Fruit fly (Drosophila melanogaster) whole organism, embryonic: ENCODE measurements around the gene CG15014.

ENCODE experiments used
- Abd-B ChIP-seq: fragments of 200-800 bp; sonication (Bioruptor generic); optimal IDR thresholded peaks from 2 replicates; lab custom pipeline; 2018; ENCODE audit warnings: missing biosample characterization, mild to moderate bottlenecking, missing genetic modification characterization, moderate library complexity
- CG11560 ChIP-seq: fragments of 200-800 bp; sonication (Bioruptor generic); IDR thresholded peaks from 3 replicates; pipeline ENCODE4 v1.3.6; 2022; ENCODE audit warnings: missing biosample characterization, missing genetic modification characterization
- CG12299 ChIP-seq: fragments of 200-800 bp; sonication (Bioruptor generic); optimal IDR thresholded peaks from 2 replicates; lab custom pipeline; 2018; ENCODE audit warnings: missing biosample characterization, mild to moderate bottlenecking, missing genetic modification characterization
- CG12391 ChIP-seq: fragments of 200-800 bp; sonication (Bioruptor generic); optimal IDR thresholded peaks from 3 replicates; lab custom pipeline; 2018; ENCODE audit warnings: missing biosample characterization, mild to moderate bottlenecking, missing genetic modification characterization, moderate library complexity
- CG12659 ChIP-seq: fragments of 200-800 bp; sonication (Bioruptor generic); optimal IDR thresholded peaks from 3 replicates; lab custom pipeline; 2017; ENCODE audit warnings: mild to moderate bottlenecking, missing biosample characterization, missing genetic modification reagents, missing genetic modification characterization
- CG1603 ChIP-seq: fragments of 200-800 bp; sonication (Bioruptor generic); optimal IDR thresholded peaks from 2 replicates; lab custom pipeline; 2019; ENCODE audit warnings: missing biosample characterization, mild to moderate bottlenecking, missing genetic modification characterization, moderate library complexity
- CG3163 ChIP-seq: fragments of 200-800 bp; sonication (Bioruptor generic); optimal IDR thresholded peaks from 3 replicates; lab custom pipeline; 2016; ENCODE audit warnings: missing biosample characterization, missing genetic modification characterization
- CG3281 ChIP-seq: fragments of 200-800 bp; sonication (Bioruptor generic); optimal IDR thresholded peaks from 3 replicates; lab custom pipeline; 2017; ENCODE audit warnings: missing biosample characterization, mild to moderate bottlenecking, missing genetic modification characterization
- CG3838 ChIP-seq: fragments of 200-800 bp; sonication (Bioruptor generic); optimal IDR thresholded peaks from 3 replicates; lab custom pipeline; 2016; ENCODE audit warnings: missing biosample characterization, missing genetic modification characterization
- CG43689 ChIP-seq: fragments of 200-800 bp; sonication (Bioruptor generic); IDR thresholded peaks from 2 replicates; pipeline ENCODE4 v1.3.6; 2022; ENCODE audit warnings: missing biosample characterization, missing genetic modification characterization
- CG6654 ChIP-seq: fragments of 200-800 bp; sonication (Bioruptor generic); optimal IDR thresholded peaks from 2 replicates; lab custom pipeline; 2017; ENCODE audit warnings: missing biosample characterization, mild to moderate bottlenecking, missing genetic modification characterization
- CG8290 ChIP-seq, 3 experiments: fragments of 200-800 bp; sonication (Bioruptor generic); optimal IDR thresholded peaks; 2 replicates each; lab custom pipeline; 2016 to 2019; ENCODE audit warnings: missing biosample characterization in 3 of 3, missing genetic modification characterization in 3 of 3, mild to moderate bottlenecking in 2 of 3, moderate library complexity in 1 of 3
- CG9817 ChIP-seq: fragments of 200-800 bp; sonication (Bioruptor generic); optimal IDR thresholded peaks from 2 replicates; lab custom pipeline; 2018; ENCODE audit warnings: missing biosample characterization, mild to moderate bottlenecking, missing genetic modification characterization, moderate library complexity
- CG9932 ChIP-seq: fragments of 200-800 bp; sonication (Bioruptor generic); IDR thresholded peaks from 2 replicates; pipeline ENCODE4 v1.3.6; 2022; ENCODE audit warnings: missing biosample characterization, missing genetic modification characterization
- CHES-1-like ChIP-seq: fragments of 200-800 bp; sonication (Bioruptor generic); optimal IDR thresholded peaks from 2 replicates; lab custom pipeline; 2016; ENCODE audit warnings: missing biosample characterization, missing genetic modification characterization
- CTCF ChIP-seq: fragments of 200-800 bp; sonication (Bioruptor generic); optimal IDR thresholded peaks from 2 replicates; lab custom pipeline; 2017; ENCODE audit warnings: missing biosample characterization, mild to moderate bottlenecking, missing genetic modification characterization, moderate library complexity
- Chrac-16 ChIP-seq: fragments of 200-800 bp; sonication (Bioruptor generic); optimal IDR thresholded peaks from 3 replicates; lab custom pipeline; 2016; ENCODE audit warnings: missing biosample characterization, missing genetic modification characterization
- CrebB ChIP-seq: fragments of 200-800 bp; sonication (Bioruptor generic); optimal IDR thresholded peaks from 3 replicates; lab custom pipeline; 2018; ENCODE audit warnings: missing biosample characterization, mild to moderate bottlenecking, missing genetic modification characterization
- Dad ChIP-seq: fragments of 200-800 bp; sonication (Bioruptor generic); optimal IDR thresholded peaks from 3 replicates; lab custom pipeline; 2016; ENCODE audit warnings: missing biosample characterization, missing genetic modification characterization
- Dll ChIP-seq: fragments of 200-800 bp; sonication (Bioruptor generic); IDR thresholded peaks from 4 replicates; pipeline ENCODE4 v1.3.6; 2022; ENCODE audit warnings: missing biosample characterization, missing genetic modification characterization; ENCODE audit not compliant: partially characterized antibody
- Dp ChIP-seq: fragments of 200-800 bp; sonication (Bioruptor generic); optimal IDR thresholded peaks from 2 replicates; lab custom pipeline; 2018; ENCODE audit warnings: missing biosample characterization, mild to moderate bottlenecking, missing genetic modification characterization, moderate library complexity
- Ets65A ChIP-seq: fragments of 200-800 bp; sonication (Bioruptor generic); peaks from one replicate; lab custom pipeline; 2016; ENCODE audit warnings: missing biosample characterization, missing genetic modification characterization
- HmgD ChIP-seq: fragments of 200-800 bp; sonication (Bioruptor generic); optimal IDR thresholded peaks from 3 replicates; lab custom pipeline; 2016; ENCODE audit warnings: missing biosample characterization, missing genetic modification characterization
- HmgZ ChIP-seq: fragments of 200-800 bp; sonication (Bioruptor generic); optimal IDR thresholded peaks from 2 replicates; lab custom pipeline; 2018; ENCODE audit warnings: missing biosample characterization, mild to moderate bottlenecking, missing genetic modification characterization
- Hr39 ChIP-seq: fragments of >200 bp; optimal IDR thresholded peaks from 2 replicates; lab custom pipeline; 2017
- Rfx ChIP-seq: fragments of 200-800 bp; sonication (Bioruptor generic); IDR thresholded peaks from 2 replicates; pipeline ENCODE4 v1.3.6; 2022; ENCODE audit warnings: missing biosample characterization, missing genetic modification characterization
- Xbp1 ChIP-seq: fragments of 200-800 bp; sonication (Bioruptor generic); optimal IDR thresholded peaks from 3 replicates; lab custom pipeline; 2016; ENCODE audit warnings: missing biosample characterization, mild to moderate bottlenecking, missing genetic modification characterization
- YL-1 ChIP-seq: fragments of 200-800 bp; sonication (Bioruptor generic); optimal IDR thresholded peaks from 3 replicates; lab custom pipeline; 2017; ENCODE audit warnings: missing biosample characterization, mild to moderate bottlenecking, missing genetic modification characterization
- ci ChIP-seq: fragments of 200-800 bp; sonication (Bioruptor generic); IDR thresholded peaks from 3 replicates; pipeline ENCODE4 v1.3.6; 2022; ENCODE audit warnings: missing biosample characterization, missing genetic modification characterization
- crp ChIP-seq, 2 experiments: fragments of 200-800 bp; sonication (Bioruptor generic); optimal IDR thresholded peaks; 2 replicates in 1 of 2; 3 replicates in 1 of 2; lab custom pipeline; 2017; ENCODE audit warnings: missing biosample characterization in 2 of 2, missing genetic modification characterization in 2 of 2, mild to moderate bottlenecking in 1 of 2, moderate library complexity in 1 of 2
- dm ChIP-seq: fragments of 200-800 bp; sonication (Bioruptor generic); optimal IDR thresholded peaks from 3 replicates; lab custom pipeline; 2016; ENCODE audit warnings: missing biosample characterization, missing genetic modification characterization
- gcm ChIP-seq: fragments of 200-800 bp; sonication (Bioruptor generic); optimal IDR thresholded peaks from 2 replicates; lab custom pipeline; 2019; ENCODE audit warnings: missing biosample characterization, mild to moderate bottlenecking, missing genetic modification characterization, moderate library complexity
- grau ChIP-seq: fragments of 200-800 bp; optimal IDR thresholded peaks from 3 replicates; lab custom pipeline; 2019; ENCODE audit warnings: missing biosample characterization, mild to moderate bottlenecking, missing genetic modification characterization, moderate library complexity
- h ChIP-seq: fragments of >200 bp; optimal IDR thresholded peaks from 2 replicates; lab custom pipeline; 2017
- hkb ChIP-seq, 2 experiments: fragments of 200-800 bp in 1 of 2; fragments of >200 bp in 1 of 2; sonication (Bioruptor generic) in 1 of 2; IDR thresholded peaks in 1 of 2; optimal IDR thresholded peaks in 1 of 2; 2 replicates each; pipeline versions ENCODE4 v1.3.6 to Lab custom; 2017 to 2022; ENCODE audit warnings: missing biosample characterization in 1 of 2, missing genetic modification characterization in 1 of 2
- insv ChIP-seq, 2 experiments: fragments of 200-800 bp; sonication (Bioruptor generic); optimal IDR thresholded peaks; 3 replicates each; lab custom pipeline; 2016 to 2018; ENCODE audit warnings: missing biosample characterization in 2 of 2, missing genetic modification characterization in 2 of 2
- kah ChIP-seq: fragments of 200-800 bp; sonication (Bioruptor generic); optimal IDR thresholded peaks from 2 replicates; lab custom pipeline; 2018; ENCODE audit warnings: missing biosample characterization, mild to moderate bottlenecking, missing genetic modification characterization
- mam ChIP-seq: fragments of 200-800 bp; sonication (Bioruptor generic); optimal IDR thresholded peaks from 3 replicates; lab custom pipeline; 2016; ENCODE audit warnings: missing biosample characterization, missing genetic modification characterization
- nmo ChIP-seq: fragments of 200-800 bp; sonication (Bioruptor generic); optimal IDR thresholded peaks from 2 replicates; lab custom pipeline; 2018; ENCODE audit warnings: missing biosample characterization, mild to moderate bottlenecking, missing genetic modification characterization, moderate library complexity
- peb ChIP-seq: fragments of 200-800 bp; sonication (Bioruptor generic); IDR thresholded peaks from 2 replicates; pipeline ENCODE4 v1.3.6; 2022; ENCODE audit warnings: missing biosample characterization, missing genetic modification characterization
- pho ChIP-seq: fragments of 200-800 bp; sonication (Bioruptor generic); optimal IDR thresholded peaks from 2 replicates; lab custom pipeline; 2016; ENCODE audit warnings: missing biosample characterization, missing genetic modification characterization
- pnt ChIP-seq: fragments of 200-800 bp; sonication (Bioruptor generic); optimal IDR thresholded peaks from 3 replicates; lab custom pipeline; 2016; ENCODE audit warnings: missing biosample characterization, missing genetic modification characterization
- pum ChIP-seq: fragments of 200-800 bp; sonication (Bioruptor generic); optimal IDR thresholded peaks from 2 replicates; lab custom pipeline; 2016; ENCODE audit warnings: missing biosample characterization, missing genetic modification characterization
- rib ChIP-seq: fragments of 200-800 bp; sonication (Bioruptor generic); IDR thresholded peaks from 2 replicates; pipeline ENCODE4 v1.3.6; 2022; ENCODE audit warnings: missing biosample characterization, missing genetic modification characterization
- ro ChIP-seq: fragments of 200-800 bp; sonication (Bioruptor generic); IDR thresholded peaks from 2 replicates; pipeline ENCODE4 v1.3.6; 2022; ENCODE audit warnings: missing biosample characterization, missing genetic modification characterization
- shn ChIP-seq: fragments of 200-800 bp; sonication (Bioruptor generic); optimal IDR thresholded peaks from 3 replicates; lab custom pipeline; 2016; ENCODE audit warnings: missing biosample characterization, missing genetic modification characterization
- slbo ChIP-seq: fragments of 200-800 bp; sonication (Bioruptor generic); IDR thresholded peaks from 2 replicates; pipeline ENCODE4 v1.3.6; 2022; ENCODE audit warnings: missing biosample characterization, missing genetic modification characterization
- stwl ChIP-seq: fragments of 200-800 bp; sonication (Bioruptor generic); optimal IDR thresholded peaks from 3 replicates; lab custom pipeline; 2018; ENCODE audit warnings: missing biosample characterization, mild to moderate bottlenecking, missing genetic modification characterization, moderate library complexity
- tio ChIP-seq: fragments of 200-800 bp; sonication (Bioruptor generic); optimal IDR thresholded peaks from 2 replicates; lab custom pipeline; 2017; ENCODE audit warnings: missing biosample characterization, missing genetic modification characterization, inconsistent platforms
- yki ChIP-seq: fragments of >200 bp; optimal IDR thresholded peaks from 3 replicates; lab custom pipeline; 2018
- zfh1 ChIP-seq: fragments of 200-800 bp; sonication (Bioruptor generic); IDR thresholded peaks from 3 replicates; pipeline ENCODE4 v1.3.6; 2022; ENCODE audit warnings: missing biosample characterization, missing genetic modification characterization

Gene CG15014

dm6 chr3L:4292120-4292697, 29.9 kb downstream of the CG15014 start, which contains the start of the genes CG15012 and Fdx2 (continued):
- TF ChIP-seq CG12391 (peak; percentile 57), zfh1 (GFP tag; lab: Robert Waterston, UW) (peak; percentile 27; the same call in 1 of the 3 replicates), HmgZ (peak; percentile 73), hkb (optimal IDR thresholded peaks at IDR 0.05; lab: Kevin White, UChicago) (no peak), hkb (GFP tag; IDR thresholded peaks at IDR 0.05; lab: Robert Waterston, UW) (no peak), gcm (no peak), CTCF (GFP tag; lab: Kevin White, UChicago) (peak; percentile 19), CG6654 (no peak), tio (no peak), CG3163 (no peak), Hr39 (lab: Kevin White, UChicago) (no peak), Dp (GFP tag; lab: Kevin White, UChicago) (peak; percentile 35), grau (tag; lab: Kevin White, UChicago) (peak; percentile 41), CG3838 (GFP tag; lab: Kevin White, UChicago) (no peak), yki (lab: Kevin White, UChicago) (no peak), ci (GFP tag; lab: Robert Waterston, UW) (peak; percentile 13; the same call in 1 of the 3 replicates), insv (GFP tag; optimal IDR thresholded peaks at IDR 0.05; lab: Kevin White, UChicago) (no peak), pum (GFP tag; lab: Kevin White, UChicago) (peak; percentile 11), stwl (tag; lab: Kevin White, UChicago) (peak; percentile 97), CG9932 (GFP tag; lab: Robert Waterston, UW) (no peak), CG11560 (tag; lab: Robert Waterston, UW) (no peak), Abd-B (peak; percentile 22), pho (GFP tag; lab: Kevin White, UChicago) (no peak), CG9817 (tag; lab: Kevin White, UChicago) (no peak), dm (GFP tag; lab: Kevin White, UChicago) (peak; percentile 71), CG8290 (GFP tag; optimal IDR thresholded peaks at IDR 0.05; lab: Kevin White, UChicago) (peak; percentile 23), CG8290 (tag; optimal IDR thresholded peaks at IDR 0.05; lab: Kevin White, UChicago) (peak in 1 of 2 experiments; percentile 41), CG12659 (GFP tag; lab: Kevin White, UChicago) (peak; percentile 69), peb (GFP tag; lab: Robert Waterston, UW) (no peak), CG1603 (tag; lab: Kevin White, UChicago) (peak; percentile 64), mam (GFP tag; lab: Kevin White, UChicago) (peak; percentile 46), Dad (GFP tag; lab: Kevin White, UChicago) (peak; percentile 37), Dll (GFP tag; lab: Robert Waterston, UW) (peak; percentile 53; the same call in 3 of the 4 replicates), h (no peak), Chrac-16 (peak; percentile 1), rib (GFP tag; lab: Robert Waterston, UW) (no peak), crp (GFP tag; optimal IDR thresholded peaks at IDR 0.05; lab: Kevin White, UChicago) (peak in 1 of 2 experiments; percentile 29), pnt (GFP tag; lab: Kevin White, UChicago) (peak; percentile 21), CG3281 (GFP tag; lab: Kevin White, UChicago) (peak; percentile 71), shn (GFP tag; lab: Kevin White, UChicago) (no peak), ro (no peak), YL-1 (GFP tag; lab: Kevin White, UChicago) (peak; percentile 93), Xbp1 (peak; percentile 42), slbo (GFP tag; lab: Robert Waterston, UW) (peak; percentile 29; the same call in 1 of the 2 replicates), Ets65A (GFP tag; lab: Kevin White, UChicago) (peak; percentile 77), kah (GFP tag; lab: Kevin White, UChicago) (no peak), CHES-1-like (GFP tag; lab: Kevin White, UChicago) (peak; percentile 28), HmgD (GFP tag; lab: Kevin White, UChicago) (peak; percentile 17), nmo (GFP tag; lab: Kevin White, UChicago) (peak; percentile 71), CG12299 (tag; lab: Kevin White, UChicago) (peak; percentile 15), Rfx (GFP tag; lab: Robert Waterston, UW) (0 out of 2 replicates have a peak, but pooled peaks have one; percentile 23), CrebB (tag; lab: Kevin White, UChicago) (no peak), CG43689 (GFP tag; lab: Robert Waterston, UW) (no peak)
